Fruit fly (Drosophila melanogaster): ENCODE results near the gene CG31730.

CG31730 gene

DNA sequence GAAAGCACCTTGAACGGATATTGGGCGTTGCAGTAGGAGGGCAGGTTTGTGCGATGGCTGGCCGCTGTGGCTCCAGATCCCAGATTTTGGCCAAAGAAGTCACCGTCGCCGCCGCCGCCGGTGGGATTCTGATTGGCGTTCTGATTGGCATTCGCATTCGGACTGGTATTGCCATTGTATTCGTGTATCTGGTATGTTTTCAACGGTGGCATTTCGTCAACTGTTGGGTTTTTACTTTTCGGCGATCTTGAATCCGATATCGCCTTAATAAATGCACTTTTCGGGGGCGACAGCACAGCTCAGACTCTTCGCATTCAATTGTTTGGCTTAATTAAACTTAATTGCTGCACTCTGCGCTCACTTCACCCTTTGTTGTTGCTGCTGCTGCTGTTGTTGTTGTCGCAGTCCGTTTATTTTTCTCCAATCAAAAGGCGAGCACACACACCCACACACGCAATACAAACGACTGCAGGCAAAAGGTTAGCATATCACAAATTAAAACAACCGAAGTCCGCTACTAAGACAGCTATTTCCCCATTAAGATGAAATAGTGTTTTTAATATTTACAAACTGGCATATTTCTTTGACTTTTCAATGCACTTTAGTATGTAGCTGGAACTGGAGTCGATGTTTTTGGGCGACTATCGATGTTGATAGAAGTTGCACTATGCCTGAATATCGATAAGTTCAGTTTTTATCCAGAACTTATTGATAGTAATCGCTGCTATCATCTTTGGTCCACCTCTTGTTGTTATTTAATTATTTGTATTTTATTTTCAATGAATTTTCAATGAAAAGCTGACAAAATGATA lies 40.1 kb downstream of the CG31730 start, which contains the start of the genes CG9426 and mRF1 (continued):
- no peak for TF ChIP-seq exex (tag; optimal IDR thresholded peaks at IDR 0.05)
- peak; percentile 62 for TF ChIP-seq kni (GFP tag; optimal IDR thresholded peaks at IDR 0.05)
- no peak for TF ChIP-seq NFAT (GFP tag; IDR thresholded peaks at IDR 0.05)
- no peak for TF ChIP-seq BtbVII (GFP tag; optimal IDR thresholded peaks at IDR 0.05)
- TF ChIP-seq caup (GFP tag; optimal IDR thresholded peaks at IDR 0.05; ENCODE audit: severe bottlenecking): peak; percentile 5
- TF ChIP-seq CG2712 (tag; optimal IDR thresholded peaks at IDR 0.05): peak; percentile 59
- peak; percentile 93 for TF ChIP-seq ato (GFP tag; IDR thresholded peaks at IDR 0.05; ENCODE audit: partially characterized antibody)
- TF ChIP-seq dm (GFP tag; optimal IDR thresholded peaks at IDR 0.05): peak; percentile 24
- TF ChIP-seq CG30020 (tag; optimal IDR thresholded peaks at IDR 0.05): peak; percentile 51
- TF ChIP-seq fru (optimal IDR thresholded peaks at IDR 0.05): no peak
- no peak for TF ChIP-seq CG2889 (GFP tag; IDR thresholded peaks at IDR 0.05)
- TF ChIP-seq Ada2b (GFP tag; IDR thresholded peaks at IDR 0.05): no peak
- TF ChIP-seq maf-S (GFP tag; optimal IDR thresholded peaks at IDR 0.05): no peak
- TF ChIP-seq mam (GFP tag; optimal IDR thresholded peaks at IDR 0.05): peak; percentile 23
- TF ChIP-seq tup (GFP tag; optimal IDR thresholded peaks at IDR 0.05): no peak
- TF ChIP-seq CG10321 (GFP tag; IDR thresholded peaks at IDR 0.05): no peak
- TF ChIP-seq CG3065 (GFP tag; optimal IDR thresholded peaks at IDR 0.05): no peak
- TF ChIP-seq NC2β (GFP tag; optimal IDR thresholded peaks at IDR 0.05): peak; percentile 1
- no peak for TF ChIP-seq CG10274 (GFP tag; optimal IDR thresholded peaks at IDR 0.05)
- peak; percentile 23; the same call in 1 of the 2 replicates for TF ChIP-seq E2f2 (GFP tag; IDR thresholded peaks at IDR 0.05)
- no peak for TF ChIP-seq tio (GFP tag; optimal IDR thresholded peaks at IDR 0.05)
- peak; percentile 37 for TF ChIP-seq sd (tag; optimal IDR thresholded peaks at IDR 0.05)
- no peak for TF ChIP-seq ci (GFP tag; IDR thresholded peaks at IDR 0.05)
- TF ChIP-seq zfh2 (GFP tag; optimal IDR thresholded peaks at IDR 0.05): peak; percentile 20
- peak; percentile 63 for TF ChIP-seq CG12659 (GFP tag; optimal IDR thresholded peaks at IDR 0.05)
- no peak for TF ChIP-seq CG31224 (GFP tag; IDR thresholded peaks at IDR 0.05)
- peak; percentile 85 for TF ChIP-seq MESR4 (GFP tag; optimal IDR thresholded peaks at IDR 0.05)
- peak; percentile 17 for TF ChIP-seq CG12155 (GFP tag; optimal IDR thresholded peaks at IDR 0.05)
- TF ChIP-seq tx (GFP tag; optimal IDR thresholded peaks at IDR 0.05): peak; percentile 10
- TF ChIP-seq tna (GFP tag; IDR thresholded peaks at IDR 0.05; ENCODE audit: partially characterized antibody): peak; percentile 96
- peak; percentile 35 for TF ChIP-seq gro (GFP tag; optimal IDR thresholded peaks at IDR 0.05)
- TF ChIP-seq grn (GFP tag; optimal IDR thresholded peaks at IDR 0.05): peak; percentile 57
- TF ChIP-seq CG18011 (GFP tag; optimal IDR thresholded peaks at IDR 0.05): peak; percentile 13
- peak; percentile 88 for TF ChIP-seq sens (GFP tag)
- no peak for TF ChIP-seq emc (GFP tag; optimal IDR thresholded peaks at IDR 0.05)
- TF ChIP-seq CG32767 (GFP tag; IDR thresholded peaks at IDR 0.05): peak; percentile 44; the same call in 1 of the 2 replicates
- no peak for TF ChIP-seq zfh1 (GFP tag; IDR thresholded peaks at IDR 0.05)
- peak; percentile 96 for TF ChIP-seq Sry-δ (GFP tag; optimal IDR thresholded peaks at IDR 0.05)
- no peak for TF ChIP-seq seq (GFP tag; IDR thresholded peaks at IDR 0.05)
- TF ChIP-seq CG7556 (GFP tag; optimal IDR thresholded peaks at IDR 0.05): no peak
- peak; percentile 31 for TF ChIP-seq CHES-1-like (GFP tag; optimal IDR thresholded peaks at IDR 0.05)
- no peak for TF ChIP-seq nom (GFP tag; optimal IDR thresholded peaks at IDR 0.05)
- peak; percentile 12 for TF ChIP-seq CG30403 (GFP tag; optimal IDR thresholded peaks at IDR 0.05)
- peak; percentile 100 for TF ChIP-seq CG16813 (GFP tag; IDR thresholded peaks at IDR 0.05; ENCODE audit: partially characterized antibody)
- TF ChIP-seq Mad (GFP tag; optimal IDR thresholded peaks at IDR 0.05): no peak
- peak; percentile 12 for TF ChIP-seq B-H2 (GFP tag; optimal IDR thresholded peaks at IDR 0.05)
- peak; percentile 18; the same call in 1 of the 3 replicates for TF ChIP-seq sr (GFP tag; IDR thresholded peaks at IDR 0.05)
- TF ChIP-seq Max (GFP tag; optimal IDR thresholded peaks at IDR 0.05): no peak
- TF ChIP-seq kah (GFP tag; optimal IDR thresholded peaks at IDR 0.05): no peak
- TF ChIP-seq Aef1 (GFP tag; IDR thresholded peaks at IDR 0.05): peak; percentile 32; the same call in 1 of the 3 replicates

Measured in whole organism, embryonic.